Fruit fly (Drosophila melanogaster) whole organism, embryonic: Measurements from ENCODE around the gene CG3635.
A peak's percentile ranks its signal among the peaks of the same experiment; 100 is the strongest.

Experiments used
- Atf3 ChIP-seq: fragments of 200-800 bp; sonication (Bioruptor generic); optimal IDR thresholded peaks from 3 replicates; lab custom pipeline; 2016; ENCODE audit warnings: missing biosample characterization, missing genetic modification characterization
- Awh ChIP-seq: fragments of 200-800 bp; sonication (Bioruptor generic); IDR thresholded peaks from 2 replicates; pipeline ENCODE4, ENCODE4 v1.3.6; 2022; ENCODE audit warnings: missing biosample characterization, missing genetic modification characterization
- Bgb ChIP-seq: fragments of 200-800 bp; sonication (Bioruptor generic); IDR thresholded peaks from 2 replicates; pipeline ENCODE4 v1.3.6; 2022; ENCODE audit warnings: missing biosample characterization, missing genetic modification characterization; ENCODE audit not compliant: partially characterized antibody
- CG12104 ChIP-seq: fragments of 200-800 bp; sonication (Bioruptor generic); optimal IDR thresholded peaks from 3 replicates; lab custom pipeline; 2016; ENCODE audit warnings: missing biosample characterization, missing genetic modification characterization
- CG14441 ChIP-seq: fragments of 200-800 bp; sonication (Bioruptor generic); IDR thresholded peaks from 2 replicates; pipeline ENCODE4 v1.3.6; 2022; ENCODE audit warnings: missing biosample characterization, missing genetic modification characterization
- CG14667 ChIP-seq: fragments of 200-800 bp; sonication (Bioruptor generic); IDR thresholded peaks from 2 replicates; pipeline ENCODE4 v1.3.6; 2022; ENCODE audit warnings: missing biosample characterization, missing genetic modification characterization
- CG14860 ChIP-seq: fragments of 200-800 bp; sonication (Bioruptor generic); IDR thresholded peaks from 3 replicates; pipeline ENCODE4 v1.3.6; 2022; ENCODE audit warnings: missing biosample characterization, missing genetic modification characterization; ENCODE audit not compliant: partially characterized antibody
- CG1602 ChIP-seq: fragments of 200-800 bp; sonication (Bioruptor generic); optimal IDR thresholded peaks from 3 replicates; lab custom pipeline; 2016; ENCODE audit warnings: missing biosample characterization, missing genetic modification characterization
- CG16813 ChIP-seq: fragments of 200-800 bp; sonication (Bioruptor generic); IDR thresholded peaks from 3 replicates; pipeline ENCODE4 v1.3.6; 2022; ENCODE audit warnings: missing biosample characterization, missing genetic modification characterization; ENCODE audit not compliant: partially characterized antibody
- CG17912 ChIP-seq: fragments of 200-800 bp; sonication (Bioruptor generic); optimal IDR thresholded peaks from 2 replicates; lab custom pipeline; 2018; ENCODE audit warnings: missing biosample characterization, mild to moderate bottlenecking, missing genetic modification characterization
- CG1832 ChIP-seq: fragments of 200-800 bp; sonication (Bioruptor generic); optimal IDR thresholded peaks from 2 replicates; lab custom pipeline; 2017; ENCODE audit warnings: missing biosample characterization, mild to moderate bottlenecking, missing genetic modification characterization, inconsistent platforms
- CG2120 ChIP-seq: fragments of 200-800 bp; sonication (Bioruptor generic); optimal IDR thresholded peaks from 3 replicates; lab custom pipeline; 2016; ENCODE audit warnings: missing biosample characterization, missing genetic modification characterization
- CG30403 ChIP-seq: fragments of 200-800 bp; sonication (Bioruptor generic); optimal IDR thresholded peaks from 3 replicates; lab custom pipeline; 2016; ENCODE audit warnings: missing biosample characterization, missing genetic modification characterization
- CG3281 ChIP-seq: fragments of 200-800 bp; sonication (Bioruptor generic); optimal IDR thresholded peaks from 3 replicates; lab custom pipeline; 2017; ENCODE audit warnings: missing biosample characterization, mild to moderate bottlenecking, missing genetic modification characterization
- CG33213 ChIP-seq: fragments of 200-800 bp; sonication (Bioruptor generic); optimal IDR thresholded peaks from 3 replicates; lab custom pipeline; 2016; ENCODE audit warnings: missing biosample characterization, missing genetic modification characterization
- CG4617 ChIP-seq: fragments of 200-800 bp; sonication (Bioruptor generic); optimal IDR thresholded peaks from 3 replicates; lab custom pipeline; 2016; ENCODE audit warnings: missing biosample characterization, missing genetic modification characterization, borderline replicate concordance
- CG7839 ChIP-seq: fragments of 200-800 bp; sonication (Bioruptor generic); optimal IDR thresholded peaks from 3 replicates; lab custom pipeline; 2018; ENCODE audit warnings: missing biosample characterization, mild to moderate bottlenecking, missing genetic modification characterization, moderate library complexity
- CG7963 ChIP-seq: fragments of 200-800 bp; sonication (Bioruptor generic); IDR thresholded peaks from 3 replicates; pipeline ENCODE4 v1.3.6; 2022; ENCODE audit warnings: missing biosample characterization, missing genetic modification characterization; ENCODE audit not compliant: partially characterized antibody
- CrebB ChIP-seq: fragments of 200-800 bp; sonication (Bioruptor generic); optimal IDR thresholded peaks from 3 replicates; lab custom pipeline; 2018; ENCODE audit warnings: missing biosample characterization, mild to moderate bottlenecking, missing genetic modification characterization
- Dbx ChIP-seq: fragments of 200-800 bp; sonication (Bioruptor generic); IDR thresholded peaks from 3 replicates; pipeline ENCODE4 v1.3.6; 2022; ENCODE audit warnings: missing biosample characterization, missing genetic modification characterization
- Dll ChIP-seq: fragments of 200-800 bp; sonication (Bioruptor generic); IDR thresholded peaks from 4 replicates; pipeline ENCODE4 v1.3.6; 2022; ENCODE audit warnings: missing biosample characterization, missing genetic modification characterization; ENCODE audit not compliant: partially characterized antibody
- Ets65A ChIP-seq: fragments of 200-800 bp; sonication (Bioruptor generic); peaks from one replicate; lab custom pipeline; 2016; ENCODE audit warnings: missing biosample characterization, missing genetic modification characterization
- Hand ChIP-seq: fragments of 200-800 bp; sonication (Bioruptor generic); optimal IDR thresholded peaks from 2 replicates; lab custom pipeline; 2017; ENCODE audit warnings: mild to moderate bottlenecking, missing biosample characterization, missing genetic modification reagents, missing genetic modification characterization
- HmgZ ChIP-seq: fragments of 200-800 bp; sonication (Bioruptor generic); optimal IDR thresholded peaks from 2 replicates; lab custom pipeline; 2018; ENCODE audit warnings: missing biosample characterization, mild to moderate bottlenecking, missing genetic modification characterization
- Hmx ChIP-seq: fragments of 200-800 bp; sonication (Bioruptor generic); optimal IDR thresholded peaks from 2 replicates; lab custom pipeline; 2016; ENCODE audit warnings: missing biosample characterization, missing genetic modification characterization
- Kr ChIP-seq: fragments of 200-800 bp; sonication (Bioruptor generic); optimal IDR thresholded peaks from 2 replicates; lab custom pipeline; 2017; ENCODE audit warnings: missing biosample characterization, mild to moderate bottlenecking, missing genetic modification characterization
- Pdp1 ChIP-seq, 2 experiments: fragments of 200-800 bp; sonication (Bioruptor generic); optimal IDR thresholded peaks; 3 replicates each; lab custom pipeline; 2016; ENCODE audit warnings: missing biosample characterization in 2 of 2, missing genetic modification characterization in 2 of 2, mild to moderate bottlenecking in 1 of 2, moderate library complexity in 1 of 2
- Side ChIP-seq: fragments of 200-800 bp; sonication (Bioruptor generic); optimal IDR thresholded peaks from 2 replicates; lab custom pipeline; 2016; ENCODE audit warnings: missing biosample characterization, missing genetic modification characterization
- Vsx1 ChIP-seq: fragments of 200-800 bp; sonication (Bioruptor generic); optimal IDR thresholded peaks from 2 replicates; lab custom pipeline; 2017; ENCODE audit warnings: missing biosample characterization, mild to moderate bottlenecking, missing genetic modification characterization, missing genetic modification reagents
- Xrp1 ChIP-seq: fragments of 200-800 bp; sonication (Bioruptor generic); IDR thresholded peaks from 2 replicates; pipeline ENCODE4 v1.3.6; 2022; ENCODE audit warnings: missing biosample characterization, missing genetic modification characterization
- bbx ChIP-seq: fragments of 200-800 bp; sonication (Bioruptor generic); IDR thresholded peaks from 2 replicates; pipeline ENCODE4 v1.3.6; 2022; ENCODE audit warnings: missing biosample characterization, missing genetic modification characterization; ENCODE audit not compliant: partially characterized antibody
- bsh ChIP-seq, 2 experiments: fragments of 200-800 bp; sonication (Bioruptor generic); optimal IDR thresholded peaks; 2 replicates each; lab custom pipeline; 2017 to 2018; ENCODE audit warnings: mild to moderate bottlenecking in 2 of 2, missing biosample characterization in 2 of 2, missing genetic modification characterization in 2 of 2, moderate library complexity in 1 of 2
- esg ChIP-seq: fragments of 200-800 bp; sonication (Bioruptor generic); conservative IDR thresholded peaks from 2 replicates; pipeline ENCODE4 v1.3.6; 2022; ENCODE audit warnings: missing biosample characterization, missing genetic modification characterization
- eve ChIP-seq, 2 experiments: fragments of >200 bp; optimal IDR thresholded peaks; 2 replicates each; lab custom pipeline; 2017; ENCODE audit warnings: missing biosample characterization in 2 of 2, missing genetic modification characterization in 2 of 2
- eyg ChIP-seq: fragments of 200-800 bp; sonication (Bioruptor generic); optimal IDR thresholded peaks from 3 replicates; lab custom pipeline; 2016; ENCODE audit warnings: missing biosample characterization, missing genetic modification characterization
- fru ChIP-seq: fragments of >200 bp; optimal IDR thresholded peaks from 2 replicates; lab custom pipeline; 2017
- fu2 ChIP-seq: fragments of 200-800 bp; sonication (Bioruptor generic); optimal IDR thresholded peaks from 2 replicates; lab custom pipeline; 2016; ENCODE audit warnings: missing biosample characterization, missing genetic modification characterization
- her ChIP-seq: fragments of 200-800 bp; sonication (Bioruptor generic); optimal IDR thresholded peaks from 2 replicates; lab custom pipeline; 2016; ENCODE audit warnings: missing biosample characterization, missing genetic modification characterization
- hkb ChIP-seq, 2 experiments: fragments of 200-800 bp in 1 of 2; fragments of >200 bp in 1 of 2; sonication (Bioruptor generic) in 1 of 2; IDR thresholded peaks in 1 of 2; optimal IDR thresholded peaks in 1 of 2; 2 replicates each; pipeline versions ENCODE4 v1.3.6 to Lab custom; 2017 to 2022; ENCODE audit warnings: missing biosample characterization in 1 of 2, missing genetic modification characterization in 1 of 2
- hth ChIP-seq: fragments of >200 bp; optimal IDR thresholded peaks from 2 replicates; lab custom pipeline; 2017; ENCODE audit warnings: inconsistent platforms
- ind ChIP-seq: fragments of 200-800 bp; sonication (Bioruptor generic); optimal IDR thresholded peaks from 3 replicates; lab custom pipeline; 2016; ENCODE audit warnings: missing biosample characterization, missing genetic modification characterization
- ken ChIP-seq: fragments of 200-800 bp; sonication (Bioruptor generic); IDR thresholded peaks from 3 replicates; pipeline ENCODE4 v1.3.6; 2022; ENCODE audit warnings: missing biosample characterization, missing genetic modification characterization
- klu ChIP-seq: fragments of 200-800 bp; sonication (Bioruptor generic); IDR thresholded peaks from 2 replicates; pipeline ENCODE4 v1.3.6; 2022; ENCODE audit warnings: missing biosample characterization, missing genetic modification characterization
- lov ChIP-seq, 2 experiments: fragments of 200-800 bp in 1 of 2; fragments of >200 bp in 1 of 2; sonication (Bioruptor generic) in 1 of 2; IDR thresholded peaks in 1 of 2; optimal IDR thresholded peaks in 1 of 2; 2 replicates in 1 of 2; 3 replicates in 1 of 2; pipeline versions ENCODE4 v1.3.6 to Lab custom; 2017 to 2022; ENCODE audit warnings: missing biosample characterization in 1 of 2, missing genetic modification characterization in 1 of 2
- nau ChIP-seq: fragments of 200-800 bp; sonication (Bioruptor generic); optimal IDR thresholded peaks from 3 replicates; lab custom pipeline; 2017; ENCODE audit warnings: missing biosample characterization, mild to moderate bottlenecking, missing genetic modification characterization, missing genetic modification reagents
- pho ChIP-seq: fragments of 200-800 bp; sonication (Bioruptor generic); optimal IDR thresholded peaks from 2 replicates; lab custom pipeline; 2016; ENCODE audit warnings: missing biosample characterization, missing genetic modification characterization
- rib ChIP-seq: fragments of 200-800 bp; sonication (Bioruptor generic); IDR thresholded peaks from 2 replicates; pipeline ENCODE4 v1.3.6; 2022; ENCODE audit warnings: missing biosample characterization, missing genetic modification characterization
- sisA ChIP-seq: fragments of 200-800 bp; sonication (Bioruptor generic); IDR thresholded peaks from 2 replicates; pipeline ENCODE4 v1.3.6; 2022; ENCODE audit warnings: missing biosample characterization, missing genetic modification characterization
- tap ChIP-seq: fragments of 200-800 bp; optimal IDR thresholded peaks from 3 replicates; lab custom pipeline; 2019; ENCODE audit warnings: missing biosample characterization, mild to moderate bottlenecking, missing genetic modification characterization, moderate library complexity
- zf30C ChIP-seq: fragments of 200-800 bp; sonication (Bioruptor generic); optimal IDR thresholded peaks from 3 replicates; lab custom pipeline; 2018; ENCODE audit warnings: missing biosample characterization, mild to moderate bottlenecking, missing genetic modification characterization

Gene CG3635

dm6 chr2L:22168559-22169027, 6.6 kb upstream of the CG3635 start:
- TF ChIP-seq sisA = no peak
- no peak for TF ChIP-seq CG7963 (GFP tag; lab: Robert Waterston, UW)
- 0 out of 4 replicates have a peak, but pooled peaks have one; percentile 24 for TF ChIP-seq Dll (GFP tag; lab: Robert Waterston, UW)
- peak; percentile 6 for TF ChIP-seq CG3281 (GFP tag; lab: Kevin White, UChicago)
- 0 out of 2 replicates have a peak, but pooled peaks have one; percentile 21 for TF ChIP-seq Xrp1 (GFP tag; lab: Robert Waterston, UW)
- TF ChIP-seq eyg (GFP tag; lab: Kevin White, UChicago) = no peak
- peak; percentile 73 for TF ChIP-seq CG4617 (GFP tag; lab: Kevin White, UChicago)
- no peak for TF ChIP-seq nau
- TF ChIP-seq CG14860 (GFP tag; lab: Robert Waterston, UW) = no peak
- TF ChIP-seq lov (optimal IDR thresholded peaks at IDR 0.05; lab: Kevin White, UChicago) = no peak
- TF ChIP-seq lov (GFP tag; IDR thresholded peaks at IDR 0.05; lab: Robert Waterston, UW) = no peak
- no peak for TF ChIP-seq hth (lab: Kevin White, UChicago)
- TF ChIP-seq fru (lab: Kevin White, UChicago) = no peak
- peak; percentile 25 for TF ChIP-seq HmgZ (tag; lab: Kevin White, UChicago)
- TF ChIP-seq Bgb (GFP tag; lab: Robert Waterston, UW) = peak; percentile 9; the same call in 1 of the 2 replicates
- peak in 1 of 2 experiments; percentile 14 for TF ChIP-seq Pdp1 (GFP tag; optimal IDR thresholded peaks at IDR 0.05; lab: Kevin White, UChicago)
- TF ChIP-seq eve (GFP tag; optimal IDR thresholded peaks at IDR 0.05; lab: Kevin White, UChicago) = peak in 1 of 2 experiments; percentile 85
- peak; percentile 51 for TF ChIP-seq CG1832
- peak; percentile 9 for TF ChIP-seq CG2120
- TF ChIP-seq rib (GFP tag; lab: Robert Waterston, UW) = no peak
- TF ChIP-seq zf30C = no peak
- TF ChIP-seq ind (GFP tag; lab: Kevin White, UChicago) = no peak
- TF ChIP-seq CG17912 = peak; percentile 38
- peak; percentile 27; the same call in 1 of the 2 replicates for TF ChIP-seq CG14441 (GFP tag; lab: Robert Waterston, UW)
- TF ChIP-seq pho (GFP tag; lab: Kevin White, UChicago) = peak; percentile 3
- TF ChIP-seq Hmx (GFP tag; lab: Kevin White, UChicago) = no peak
- TF ChIP-seq ken (GFP tag; lab: Robert Waterston, UW) = no peak; the same call in 2 of the 3 replicates
- TF ChIP-seq esg = no peak
- TF ChIP-seq her = no peak
- no peak for TF ChIP-seq Awh (GFP tag; lab: Robert Waterston, UW)
- no peak for TF ChIP-seq klu (GFP tag; lab: Robert Waterston, UW)
- TF ChIP-seq Kr (GFP tag; lab: Kevin White, UChicago) = no peak
- TF ChIP-seq Ets65A (GFP tag; lab: Kevin White, UChicago) = peak; percentile 72
- no peak for TF ChIP-seq bbx
- peak; percentile 56 for TF ChIP-seq Side (GFP tag; lab: Kevin White, UChicago)
- no peak for TF ChIP-seq CG12104 (GFP tag; lab: Kevin White, UChicago)
- no peak for TF ChIP-seq Vsx1 (GFP tag; lab: Kevin White, UChicago)
- TF ChIP-seq CG16813 (GFP tag; lab: Robert Waterston, UW) = no peak
- TF ChIP-seq tap (tag; lab: Kevin White, UChicago) = no peak
- peak; percentile 4 for TF ChIP-seq CG30403 (GFP tag; lab: Kevin White, UChicago)
- no peak for TF ChIP-seq hkb (optimal IDR thresholded peaks at IDR 0.05; lab: Kevin White, UChicago)
- TF ChIP-seq hkb (GFP tag; IDR thresholded peaks at IDR 0.05; lab: Robert Waterston, UW) = no peak
- TF ChIP-seq fu2 (GFP tag; lab: Kevin White, UChicago) = peak; percentile 39
- TF ChIP-seq Hand (GFP tag; lab: Kevin White, UChicago) = no peak
- TF ChIP-seq Dbx (GFP tag; lab: Robert Waterston, UW) = no peak; the same call in 2 of the 3 replicates
- no peak for TF ChIP-seq Atf3
- TF ChIP-seq bsh (GFP tag; optimal IDR thresholded peaks at IDR 0.05; lab: Kevin White, UChicago) = no peak
- peak; percentile 13 for TF ChIP-seq CrebB (tag; lab: Kevin White, UChicago)
- peak; percentile 12 for TF ChIP-seq CG33213 (GFP tag; lab: Kevin White, UChicago)
- TF ChIP-seq CG7839 = no peak
- no peak for TF ChIP-seq CG14667 (GFP tag; lab: Robert Waterston, UW)
- no peak for TF ChIP-seq CG1602
